Worm (Caenorhabditis elegans) whole organism, L2 larva: ENCODE results near the gene C17G1.5.

Source experiments
- F13H6.1 ChIP-seq: sonication (generic microtip); optimal IDR thresholded peaks from 2 replicates; lab custom pipeline; 2016; ENCODE audit warnings: missing genetic modification characterization, missing compliant biosample characterization
- aly-2 ChIP-seq: fragments of 150-350 bp; optimal IDR thresholded peaks from 2 replicates; lab custom pipeline; 2014; ENCODE audit warnings: missing biosample characterization, missing genetic modification characterization
- crh-2 ChIP-seq: sonication (generic microtip); optimal IDR thresholded peaks from 2 replicates; lab custom pipeline; 2017; ENCODE audit warnings: missing biosample characterization, missing genetic modification characterization
- egl-27 ChIP-seq: sonication (generic microtip); optimal IDR thresholded peaks from 3 replicates; lab custom pipeline; 2017; ENCODE audit warnings: missing biosample characterization, missing genetic modification reagents, missing genetic modification characterization
- elt-3 ChIP-seq: sonication (generic microtip); optimal IDR thresholded peaks from 2 replicates; lab custom pipeline; 2017; ENCODE audit warnings: missing biosample characterization, missing genetic modification characterization
- lsy-2 ChIP-seq, 2 experiments: fragments of 150-350 bp in 1 of 2; sonication (generic microtip) in 1 of 2; optimal IDR thresholded peaks; 2 replicates each; lab custom pipeline; 2014 to 2017; ENCODE audit warnings: missing biosample characterization in 2 of 2, missing genetic modification characterization in 2 of 2
- mab-5 ChIP-seq: fragments of 150-350 bp; optimal IDR thresholded peaks from 2 replicates; lab custom pipeline; 2014; ENCODE audit warnings: missing biosample characterization, missing genetic modification characterization
- mbf-1 ChIP-seq: sonication (generic microtip); optimal IDR thresholded peaks from 2 replicates; lab custom pipeline; 2017; ENCODE audit warnings: missing biosample characterization, missing genetic modification characterization
- nhr-12 ChIP-seq: fragments of 150-350 bp; optimal IDR thresholded peaks from 2 replicates; lab custom pipeline; 2014; ENCODE audit warnings: missing biosample characterization, missing genetic modification characterization
- nhr-237 ChIP-seq: fragments of 150-350 bp; optimal IDR thresholded peaks from 2 replicates; lab custom pipeline; 2014; ENCODE audit warnings: missing biosample characterization, missing genetic modification characterization
- skn-1 ChIP-seq: sonication (generic microtip); optimal IDR thresholded peaks from 2 replicates; lab custom pipeline; 2017; ENCODE audit warnings: missing biosample characterization, missing genetic modification characterization
- unc-62 ChIP-seq: fragments of 150-350 bp; optimal IDR thresholded peaks from 2 replicates; lab custom pipeline; 2014; ENCODE audit warnings: missing biosample characterization, missing genetic modification reagents, missing genetic modification characterization
- zag-1 ChIP-seq: fragments of 150-350 bp; optimal IDR thresholded peaks from 2 replicates; lab custom pipeline; 2014; ENCODE audit warnings: missing biosample characterization, missing genetic modification characterization
- ztf-1 ChIP-seq: fragments of 200-800 bp; sonication (Bioruptor generic); conservative IDR thresholded peaks from 2 replicates; pipeline ENCODE4 v1.3.6; 2022; ENCODE audit warnings: missing genetic modification characterization, missing compliant biosample characterization

DNA sequence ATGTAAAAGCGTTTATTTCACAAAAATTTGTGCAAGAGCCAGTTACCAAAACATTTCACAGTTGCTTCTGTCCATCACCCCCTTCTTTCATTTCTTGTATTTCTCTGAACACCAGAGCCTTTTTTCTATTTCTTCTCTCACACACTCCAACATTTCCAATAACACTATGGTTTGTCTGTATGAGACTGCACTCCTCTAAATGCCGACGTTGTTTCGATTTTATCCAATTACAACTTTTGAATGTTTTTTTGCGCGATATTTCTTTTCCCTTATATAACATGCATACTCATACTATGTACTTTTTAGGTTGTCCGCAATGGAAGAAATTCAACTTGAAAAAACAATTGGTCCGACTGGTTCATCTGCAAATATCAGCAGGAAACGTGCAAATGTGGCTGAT is 32.8 kb upstream of the C17G1.5 start, which contains the start of gene F21G4.5:
- TF ChIP-seq nhr-12 (tag; lab: Kevin White, UChicago) (no peak), lsy-2 (tag; optimal IDR thresholded peaks at IDR 0.05; lab: Kevin White, UChicago) (no peak), unc-62 (no peak), nhr-237 (tag; lab: Kevin White, UChicago) (no peak), aly-2 (tag; lab: Kevin White, UChicago) (no peak), crh-2 (no peak), zag-1 (no peak), mab-5 (tag; lab: Kevin White, UChicago) (no peak), F13H6.1 (tag; lab: Kevin White, UChicago) (no peak), egl-27 (tag; lab: Kevin White, UChicago) (no peak), elt-3 (tag; lab: Kevin White, UChicago) (no peak), mbf-1 (no peak), ztf-1 (GFP tag; lab: Robert Waterston, UW) (no peak), skn-1 (tag; lab: Kevin White, UChicago) (no peak)
